Fruit fly (Drosophila melanogaster) whole organism, embryonic: ENCODE results near the gene Shc.

Experiments
- BEAF-32 ChIP-seq: fragments of 200-800 bp; sonication (Bioruptor generic); optimal IDR thresholded peaks from 3 replicates; lab custom pipeline; 2017; ENCODE audit warnings: missing biosample characterization, missing genetic modification characterization, mild to moderate bottlenecking, moderate library complexity, missing genetic modification reagents
- CG10431 ChIP-seq: fragments of 200-800 bp; sonication (Bioruptor generic); optimal IDR thresholded peaks from 3 replicates; lab custom pipeline; 2018; ENCODE audit warnings: missing biosample characterization, mild to moderate bottlenecking, missing genetic modification characterization
- CG10462 ChIP-seq: fragments of 200-800 bp; sonication (Bioruptor generic); optimal IDR thresholded peaks from 2 replicates; lab custom pipeline; 2016; ENCODE audit warnings: missing biosample characterization, missing genetic modification characterization
- CG11398 ChIP-seq: fragments of 200-800 bp; sonication (Bioruptor generic); optimal IDR thresholded peaks from 2 replicates; lab custom pipeline; 2016; ENCODE audit warnings: missing biosample characterization, missing genetic modification characterization
- CG13624 ChIP-seq: fragments of 200-800 bp; sonication (Bioruptor generic); optimal IDR thresholded peaks from 2 replicates; lab custom pipeline; 2016; ENCODE audit warnings: missing biosample characterization, missing genetic modification characterization
- CG14965 ChIP-seq: fragments of 200-800 bp; sonication (Bioruptor generic); optimal IDR thresholded peaks from 2 replicates; lab custom pipeline; 2016; ENCODE audit warnings: missing biosample characterization, missing genetic modification characterization, borderline replicate concordance
- CG15269 ChIP-seq: fragments of 200-800 bp; sonication (Bioruptor generic); optimal IDR thresholded peaks from 2 replicates; lab custom pipeline; 2018; ENCODE audit warnings: missing biosample characterization, mild to moderate bottlenecking, missing genetic modification characterization, moderate library complexity
- CG15696 ChIP-seq: fragments of 200-800 bp; sonication (Bioruptor generic); optimal IDR thresholded peaks from 2 replicates; lab custom pipeline; 2019; ENCODE audit warnings: missing biosample characterization, mild to moderate bottlenecking, missing genetic modification characterization, moderate library complexity
- CG17385 ChIP-seq: fragments of 200-800 bp; sonication (Bioruptor generic); optimal IDR thresholded peaks from 3 replicates; lab custom pipeline; 2018; ENCODE audit warnings: missing biosample characterization, mild to moderate bottlenecking, missing genetic modification characterization
- CG2199 ChIP-seq: fragments of 200-800 bp; sonication (Bioruptor generic); IDR thresholded peaks from 3 replicates; pipeline ENCODE4 v1.3.6; 2022; ENCODE audit warnings: missing biosample characterization, missing genetic modification characterization
- CG3726 ChIP-seq: fragments of 200-800 bp; sonication (Bioruptor generic); IDR thresholded peaks from 3 replicates; pipeline ENCODE4, ENCODE4 v1.3.6; 2022; ENCODE audit warnings: missing biosample characterization, missing genetic modification characterization
- CG4282 ChIP-seq: fragments of 200-800 bp; sonication (Bioruptor generic); optimal IDR thresholded peaks from 2 replicates; lab custom pipeline; 2016; ENCODE audit warnings: missing biosample characterization, missing genetic modification characterization
- CG4360 ChIP-seq: fragments of 200-800 bp; sonication (Bioruptor generic); IDR thresholded peaks from 2 replicates; pipeline ENCODE4 v1.3.6; 2022; ENCODE audit warnings: missing biosample characterization, missing genetic modification characterization
- CG43689 ChIP-seq: fragments of 200-800 bp; sonication (Bioruptor generic); IDR thresholded peaks from 2 replicates; pipeline ENCODE4 v1.3.6; 2022; ENCODE audit warnings: missing biosample characterization, missing genetic modification characterization
- CG7987 ChIP-seq: fragments of 200-800 bp; sonication (Bioruptor generic); optimal IDR thresholded peaks from 2 replicates; lab custom pipeline; 2018; ENCODE audit warnings: missing biosample characterization, mild to moderate bottlenecking, missing genetic modification characterization, moderate library complexity
- CG8281 ChIP-seq: fragments of 200-800 bp; sonication (Bioruptor generic); optimal IDR thresholded peaks from 2 replicates; lab custom pipeline; 2018; ENCODE audit warnings: missing biosample characterization, mild to moderate bottlenecking, missing genetic modification characterization, moderate library complexity
- CG8478 ChIP-seq: fragments of >200 bp; optimal IDR thresholded peaks from 2 replicates; lab custom pipeline; 2018
- CG8765 ChIP-seq: fragments of 200-800 bp; sonication (Bioruptor generic); IDR thresholded peaks from 2 replicates; pipeline ENCODE4 v1.3.6; 2022; ENCODE audit warnings: missing biosample characterization, missing genetic modification characterization
- CG9727 ChIP-seq: fragments of 200-800 bp; sonication (Bioruptor generic); optimal IDR thresholded peaks from 3 replicates; lab custom pipeline; 2017; ENCODE audit warnings: missing biosample characterization, mild to moderate bottlenecking, missing genetic modification characterization
- Chrac-16 ChIP-seq: fragments of 200-800 bp; sonication (Bioruptor generic); optimal IDR thresholded peaks from 3 replicates; lab custom pipeline; 2016; ENCODE audit warnings: missing biosample characterization, missing genetic modification characterization
- Dek ChIP-seq: fragments of 200-800 bp; sonication (Bioruptor generic); optimal IDR thresholded peaks from 3 replicates; lab custom pipeline; 2019; ENCODE audit warnings: missing biosample characterization, mild to moderate bottlenecking, missing genetic modification characterization, moderate library complexity
- Drgx ChIP-seq: fragments of 200-800 bp; sonication (Bioruptor generic); IDR thresholded peaks from 2 replicates; pipeline ENCODE4 v1.3.6; 2022; ENCODE audit warnings: missing biosample characterization, missing genetic modification characterization
- E2f2 ChIP-seq: fragments of 200-800 bp; sonication (Bioruptor generic); IDR thresholded peaks from 2 replicates; pipeline ENCODE4 v1.3.6; 2022; ENCODE audit warnings: missing biosample characterization, missing genetic modification characterization
- Hr78 ChIP-seq, 2 experiments: fragments of 200-800 bp in 1 of 2; fragments of >200 bp in 1 of 2; sonication (Bioruptor generic) in 1 of 2; optimal IDR thresholded peaks; 2 replicates each; lab custom pipeline; 2017 to 2019; ENCODE audit warnings: missing biosample characterization in 2 of 2, missing genetic modification characterization in 2 of 2, mild to moderate bottlenecking in 1 of 2, moderate library complexity in 1 of 2
- Hsf ChIP-seq: fragments of 200-800 bp; sonication (Bioruptor generic); optimal IDR thresholded peaks from 3 replicates; lab custom pipeline; 2016; ENCODE audit warnings: missing biosample characterization, missing genetic modification characterization
- MBD-R2 ChIP-seq: fragments of 200-800 bp; sonication (Bioruptor generic); IDR thresholded peaks from 2 replicates; pipeline ENCODE4 v1.3.6; 2022; ENCODE audit warnings: missing biosample characterization, missing genetic modification characterization
- NC2α ChIP-seq: fragments of 200-800 bp; sonication (Bioruptor generic); optimal IDR thresholded peaks from 2 replicates; lab custom pipeline; 2016; ENCODE audit warnings: missing biosample characterization, missing genetic modification characterization
- Neu2 ChIP-seq: fragments of 200-800 bp; sonication (Bioruptor generic); optimal IDR thresholded peaks from 3 replicates; lab custom pipeline; 2016; ENCODE audit warnings: missing biosample characterization, missing genetic modification characterization, borderline replicate concordance
- PHDP ChIP-seq: fragments of 200-800 bp; sonication (Bioruptor generic); optimal IDR thresholded peaks from 3 replicates; lab custom pipeline; 2018; ENCODE audit warnings: missing biosample characterization, mild to moderate bottlenecking, missing genetic modification characterization, moderate library complexity
- TFAM ChIP-seq: fragments of 200-800 bp; sonication (Bioruptor generic); optimal IDR thresholded peaks from 2 replicates; lab custom pipeline; 2017; ENCODE audit warnings: missing biosample characterization, missing genetic modification characterization, inconsistent platforms
- Taf1 ChIP-seq: fragments of 200-800 bp; sonication (Bioruptor generic); IDR thresholded peaks from 2 replicates; pipeline ENCODE4 v1.3.6; 2022; ENCODE audit warnings: missing biosample characterization, missing genetic modification characterization
- Vsx1 ChIP-seq: fragments of 200-800 bp; sonication (Bioruptor generic); optimal IDR thresholded peaks from 2 replicates; lab custom pipeline; 2017; ENCODE audit warnings: missing biosample characterization, mild to moderate bottlenecking, missing genetic modification characterization, missing genetic modification reagents
- Xbp1 ChIP-seq: fragments of 200-800 bp; sonication (Bioruptor generic); optimal IDR thresholded peaks from 3 replicates; lab custom pipeline; 2016; ENCODE audit warnings: missing biosample characterization, mild to moderate bottlenecking, missing genetic modification characterization
- abd-A ChIP-seq: fragments of 200-800 bp; sonication (Bioruptor generic); optimal IDR thresholded peaks from 3 replicates; lab custom pipeline; 2019; ENCODE audit warnings: missing biosample characterization, mild to moderate bottlenecking, missing genetic modification characterization, moderate library complexity
- ara ChIP-seq: fragments of 200-800 bp; sonication (Bioruptor generic); IDR thresholded peaks from 2 replicates; pipeline ENCODE4 v1.3.6; 2022; ENCODE audit warnings: missing biosample characterization, missing genetic modification characterization
- ato ChIP-seq: fragments of 200-800 bp; sonication (Bioruptor generic); IDR thresholded peaks from 2 replicates; pipeline ENCODE4 v1.3.6; 2022; ENCODE audit warnings: missing biosample characterization, missing genetic modification characterization; ENCODE audit not compliant: partially characterized antibody
- danr ChIP-seq: fragments of 200-800 bp; sonication (Bioruptor generic); IDR thresholded peaks from 2 replicates; pipeline ENCODE4 v1.3.6; 2022; ENCODE audit warnings: missing biosample characterization, missing genetic modification characterization
- dimm ChIP-seq: fragments of 200-800 bp; sonication (Bioruptor generic); IDR thresholded peaks from 2 replicates; pipeline ENCODE4 v1.3.6; 2022; ENCODE audit warnings: missing biosample characterization, missing genetic modification characterization
- gce ChIP-seq: fragments of 200-800 bp; sonication (Bioruptor generic); IDR thresholded peaks from 3 replicates; pipeline ENCODE4 v1.3.6; 2022; ENCODE audit warnings: missing biosample characterization, missing genetic modification characterization
- gcm2 ChIP-seq: fragments of 200-800 bp; sonication (Bioruptor generic); optimal IDR thresholded peaks from 2 replicates; lab custom pipeline; 2016; ENCODE audit warnings: missing biosample characterization, missing genetic modification characterization
- gfzf ChIP-seq: fragments of 200-800 bp; sonication (Bioruptor generic); optimal IDR thresholded peaks from 2 replicates; lab custom pipeline; 2016; ENCODE audit warnings: missing biosample characterization, mild to moderate bottlenecking, missing genetic modification characterization, moderate library complexity
- ranshi ChIP-seq: fragments of 200-800 bp; sonication (Bioruptor generic); IDR thresholded peaks from 2 replicates; pipeline ENCODE4 v1.3.6; 2022; ENCODE audit warnings: missing biosample characterization, missing genetic modification characterization
- ro ChIP-seq: fragments of 200-800 bp; sonication (Bioruptor generic); IDR thresholded peaks from 2 replicates; pipeline ENCODE4 v1.3.6; 2022; ENCODE audit warnings: missing biosample characterization, missing genetic modification characterization
- sqz ChIP-seq: fragments of 200-800 bp; sonication (Bioruptor generic); optimal IDR thresholded peaks from 3 replicates; lab custom pipeline; 2018; ENCODE audit warnings: missing biosample characterization, mild to moderate bottlenecking, missing genetic modification characterization
- sug ChIP-seq: fragments of 200-800 bp; optimal IDR thresholded peaks from 2 replicates; lab custom pipeline; 2019; ENCODE audit warnings: missing biosample characterization, mild to moderate bottlenecking, missing genetic modification characterization, moderate library complexity
- tap ChIP-seq: fragments of 200-800 bp; optimal IDR thresholded peaks from 3 replicates; lab custom pipeline; 2019; ENCODE audit warnings: missing biosample characterization, mild to moderate bottlenecking, missing genetic modification characterization, moderate library complexity
- twi ChIP-seq: fragments of 200-800 bp; optimal IDR thresholded peaks from 2 replicates; lab custom pipeline; 2019; ENCODE audit warnings: missing biosample characterization, mild to moderate bottlenecking, missing genetic modification characterization, moderate library complexity
- unc-4 ChIP-seq: fragments of 200-800 bp; sonication (Bioruptor generic); IDR thresholded peaks from 2 replicates; pipeline ENCODE4 v1.3.6; 2022; ENCODE audit warnings: missing biosample characterization, missing genetic modification characterization; ENCODE audit not compliant: partially characterized antibody
- unpg ChIP-seq: fragments of 200-800 bp; sonication (Bioruptor generic); optimal IDR thresholded peaks from 3 replicates; lab custom pipeline; 2018; ENCODE audit warnings: missing biosample characterization, mild to moderate bottlenecking, missing genetic modification characterization, moderate library complexity
- vfl ChIP-seq: fragments of 200-800 bp; sonication (Bioruptor generic); optimal IDR thresholded peaks from 2 replicates; lab custom pipeline; 2016; ENCODE audit warnings: missing biosample characterization, missing genetic modification characterization
- wek ChIP-seq: fragments of 200-800 bp; sonication (Bioruptor generic); optimal IDR thresholded peaks from 3 replicates; lab custom pipeline; 2018; ENCODE audit warnings: missing biosample characterization, mild to moderate bottlenecking, missing genetic modification characterization, moderate library complexity

Gene Shc

DNA sequence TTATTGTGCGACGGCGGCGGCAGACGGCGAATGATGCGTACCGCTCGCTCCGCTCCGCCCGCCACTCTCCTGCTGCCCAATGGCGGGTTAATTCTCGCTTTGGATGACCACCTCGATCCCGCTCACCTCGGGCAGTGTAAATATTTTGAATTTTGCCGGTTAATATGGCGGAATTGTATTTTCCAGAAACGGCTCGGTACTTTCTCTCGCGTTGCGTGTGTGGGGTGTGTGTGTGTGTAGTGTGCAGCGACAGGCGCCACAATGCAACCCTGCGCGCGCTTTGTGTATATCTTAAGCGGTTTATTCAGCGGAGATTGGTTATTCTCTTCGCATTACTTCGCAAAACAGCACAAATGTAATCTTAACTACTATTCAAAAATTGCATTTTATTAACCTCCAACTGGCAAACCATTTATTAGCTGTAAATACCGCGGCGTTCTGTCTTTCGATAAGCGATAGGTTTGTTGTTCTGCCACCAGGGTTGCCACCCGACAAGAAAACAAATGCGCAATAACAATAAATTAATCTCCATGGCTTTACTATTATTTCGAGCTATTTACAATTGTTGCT lies 29.1 kb downstream of the Shc start, which contains the start of the genes phol and CG3552 (continued):
- TF ChIP-seq BEAF-32 (GFP tag; lab: Kevin White, UChicago) (peak; percentile 57), CG10431 (GFP tag; lab: Kevin White, UChicago) (no peak), Neu2 (GFP tag; lab: Kevin White, UChicago) (peak; percentile 17), CG15269 (tag; lab: Kevin White, UChicago) (no peak), ranshi (GFP tag; lab: Robert Waterston, UW) (no peak), CG8281 (tag; lab: Kevin White, UChicago) (no peak), ara (no peak), dimm (no peak), CG2199 (no peak), E2f2 (GFP tag; lab: Robert Waterston, UW) (peak; percentile 66), CG4282 (GFP tag; lab: Kevin White, UChicago) (no peak), CG7987 (GFP tag; lab: Kevin White, UChicago) (no peak), gcm2 (GFP tag; lab: Kevin White, UChicago) (no peak), CG15696 (tag; lab: Kevin White, UChicago) (no peak), Drgx (GFP tag; lab: Robert Waterston, UW) (no peak), CG43689 (no peak), Hsf (GFP tag; lab: Kevin White, UChicago) (no peak), Xbp1 (no peak), wek (no peak), Taf1 (GFP tag; lab: Robert Waterston, UW) (0 out of 2 replicates have a peak, but pooled peaks have one; percentile 26), CG4360 (no peak), gce (GFP tag; lab: Robert Waterston, UW) (no peak), abd-A (tag; lab: Kevin White, UChicago) (peak; percentile 61), sug (tag; lab: Kevin White, UChicago) (peak; percentile 29), Hr78 (GFP tag; optimal IDR thresholded peaks at IDR 0.05; lab: Kevin White, UChicago) (no peak), gfzf (peak; percentile 51), PHDP (tag; lab: Kevin White, UChicago) (peak; percentile 7), ro (no peak), ato (GFP tag; lab: Robert Waterston, UW) (peak; percentile 16; the same call in 1 of the 2 replicates), CG9727 (GFP tag; lab: Kevin White, UChicago) (peak; percentile 33), unc-4 (GFP tag; lab: Robert Waterston, UW) (peak; percentile 43), sqz (GFP tag; lab: Kevin White, UChicago) (no peak), MBD-R2 (peak; percentile 66), CG3726 (no peak), unpg (no peak), CG8765 (GFP tag; lab: Robert Waterston, UW) (no peak), Chrac-16 (GFP tag; lab: Kevin White, UChicago) (no peak), Dek (tag; lab: Kevin White, UChicago) (no peak), CG13624 (GFP tag; lab: Kevin White, UChicago) (peak; percentile 88), danr (GFP tag; lab: Robert Waterston, UW) (no peak), CG11398 (no peak), twi (tag; lab: Kevin White, UChicago) (no peak), tap (tag; lab: Kevin White, UChicago) (no peak), CG8478 (peak; percentile 9), vfl (GFP tag; lab: Kevin White, UChicago) (peak; percentile 18), CG17385 (GFP tag; lab: Kevin White, UChicago) (peak; percentile 29), TFAM (no peak), CG14965 (GFP tag; lab: Kevin White, UChicago) (no peak), Vsx1 (GFP tag; lab: Kevin White, UChicago) (no peak), NC2α (no peak), CG10462 (GFP tag; lab: Kevin White, UChicago) (no peak)
